Worm (Caenorhabditis elegans) whole organism, young adult: ENCODE data around the gene spp-27.
A peak's percentile ranks its signal among the peaks of the same experiment; 100 is the strongest.

Source experiments
- B0035.1 ChIP-seq: sonication (generic microtip); optimal IDR thresholded peaks from 2 replicates; lab custom pipeline; 2016; ENCODE audit warnings: missing genetic modification characterization, mild to moderate bottlenecking, missing compliant biosample characterization, missing genotype, missing genetic modification reagents
- B0336.3 ChIP-seq: fragments of 200-800 bp; sonication (Bioruptor generic); IDR thresholded peaks from 2 replicates; pipeline ENCODE4 v1.3.6; 2022; ENCODE audit warnings: missing genetic modification characterization, missing compliant biosample characterization
- C17E4.6 ChIP-seq: fragments of 200-800 bp; sonication (Bioruptor generic); IDR thresholded peaks from 2 replicates; pipeline ENCODE4 v1.3.6; 2022; ENCODE audit warnings: missing genetic modification reagents, missing genetic modification characterization, missing compliant biosample characterization
- F22D6.2 ChIP-seq: sonication (generic microtip); optimal IDR thresholded peaks from 2 replicates; lab custom pipeline; 2016; ENCODE audit warnings: mild to moderate bottlenecking, missing genetic modification characterization, missing compliant biosample characterization
- F37B4.10 ChIP-seq: fragments of 200-800 bp; sonication (Bioruptor generic); IDR thresholded peaks from 2 replicates; pipeline ENCODE4 v1.3.6; 2022; ENCODE audit warnings: missing genetic modification characterization, missing compliant biosample characterization
- F39B2.1 ChIP-seq: fragments of 200-800 bp; sonication (Bioruptor generic); IDR thresholded peaks from 2 replicates; pipeline ENCODE4 v1.3.6; 2022; ENCODE audit warnings: missing genetic modification reagents, missing genetic modification characterization, missing compliant biosample characterization
- F52B5.7 ChIP-seq: sonication (generic microtip); optimal IDR thresholded peaks from 2 replicates; lab custom pipeline; 2016; ENCODE audit warnings: mild to moderate bottlenecking, missing genetic modification characterization, missing compliant biosample characterization
- K12H6.12 ChIP-seq: fragments of 200-800 bp; sonication (Bioruptor generic); optimal IDR thresholded peaks from 2 replicates; lab custom pipeline; 2018; ENCODE audit warnings: mild to moderate bottlenecking, missing genetic modification characterization, missing compliant biosample characterization
- T07F8.4 ChIP-seq: sonication (generic microtip); optimal IDR thresholded peaks from 2 replicates; lab custom pipeline; 2016; ENCODE audit warnings: mild to moderate bottlenecking, missing genetic modification characterization, moderate library complexity, missing compliant biosample characterization
- Y53F4B.3 ChIP-seq: fragments of 200-800 bp; sonication (Bioruptor generic); IDR thresholded peaks from 2 replicates; pipeline ENCODE4 v1.3.6; 2022; ENCODE audit warnings: missing genetic modification reagents, missing genetic modification characterization, missing compliant biosample characterization
- Y53G8AR.9 ChIP-seq: fragments of 200-800 bp; sonication (Bioruptor generic); conservative IDR thresholded peaks from 2 replicates; pipeline ENCODE4 v1.3.6; 2022; ENCODE audit warnings: missing genetic modification reagents, missing genetic modification characterization, missing compliant biosample characterization
- Y95B8A.8 ChIP-seq: fragments of 200-800 bp; sonication (Bioruptor generic); IDR thresholded peaks from 2 replicates; pipeline ENCODE4 v1.3.6; 2022; ENCODE audit warnings: missing genetic modification reagents, missing genetic modification characterization, missing compliant biosample characterization
- aptf-2 ChIP-seq: fragments of 200-800 bp; sonication (Bioruptor generic); conservative IDR thresholded peaks from 2 replicates; pipeline ENCODE4 v1.3.6; 2022; ENCODE audit warnings: missing genetic modification reagents, missing genetic modification characterization, missing compliant biosample characterization
- atf-7 ChIP-seq: sonication (generic microtip); optimal IDR thresholded peaks from 2 replicates; lab custom pipeline; 2017; ENCODE audit warnings: mild to moderate bottlenecking, missing genetic modification characterization, missing compliant biosample characterization
- attf-3 ChIP-seq: fragments of 200-800 bp; sonication (Bioruptor generic); conservative IDR thresholded peaks from 2 replicates; pipeline ENCODE4 v1.3.6; 2022; ENCODE audit warnings: missing genetic modification reagents, missing genetic modification characterization, missing compliant biosample characterization
- cebp-1 ChIP-seq, 2 experiments: fragments of 200-800 bp in 1 of 2; sonication (Bioruptor generic) in 1 of 2; sonication (generic microtip) in 1 of 2; IDR thresholded peaks in 1 of 2; optimal IDR thresholded peaks in 1 of 2; 2 replicates each; pipeline versions ENCODE4 v1.3.6 to Lab custom; 2017 to 2022; ENCODE audit warnings: missing compliant biosample characterization in 2 of 2, missing genetic modification characterization in 2 of 2, mild to moderate bottlenecking in 1 of 2, missing genetic modification reagents in 1 of 2, moderate library complexity in 1 of 2
- cebp-2 ChIP-seq: fragments of 200-800 bp; sonication (Bioruptor generic); IDR thresholded peaks from 2 replicates; pipeline ENCODE4 v1.3.6; 2022; ENCODE audit warnings: missing genetic modification characterization, missing compliant biosample characterization
- ceh-27 ChIP-seq: fragments of 200-800 bp; sonication (Bioruptor generic); optimal IDR thresholded peaks from 2 replicates; lab custom pipeline; 2018; ENCODE audit warnings: mild to moderate bottlenecking, missing genetic modification characterization, moderate library complexity, missing compliant biosample characterization
- ceh-79 ChIP-seq: sonication (generic microtip); optimal IDR thresholded peaks from 2 replicates; lab custom pipeline; 2017; ENCODE audit warnings: mild to moderate bottlenecking, missing genetic modification characterization, missing compliant biosample characterization
- ceh-91 ChIP-seq: fragments of 200-800 bp; sonication (Bioruptor generic); IDR thresholded peaks from 2 replicates; pipeline ENCODE4 v1.3.6; 2022; ENCODE audit warnings: missing genetic modification reagents, missing genetic modification characterization, missing compliant biosample characterization
- chd-7 ChIP-seq: sonication (generic microtip); optimal IDR thresholded peaks from 2 replicates; lab custom pipeline; 2016; ENCODE audit warnings: mild to moderate bottlenecking, missing genetic modification characterization, moderate library complexity, missing compliant biosample characterization
- die-1 ChIP-seq: sonication (generic microtip); optimal IDR thresholded peaks from 2 replicates; lab custom pipeline; 2016; ENCODE audit warnings: missing genotype, mild to moderate bottlenecking, missing genetic modification characterization, missing compliant biosample characterization
- dpl-1 ChIP-seq: fragments of 150-350 bp; optimal IDR thresholded peaks from 2 replicates; lab custom pipeline; 2014; ENCODE audit warnings: missing biosample characterization, missing genetic modification reagents, missing genetic modification characterization
- egl-18 ChIP-seq: fragments of 200-800 bp; sonication (Bioruptor generic); IDR thresholded peaks from 2 replicates; pipeline ENCODE4 v1.3.6; 2022; ENCODE audit warnings: missing genetic modification reagents, missing genetic modification characterization, missing compliant biosample characterization
- hlh-12 ChIP-seq: sonication (generic microtip); optimal IDR thresholded peaks from 2 replicates; lab custom pipeline; 2016; ENCODE audit warnings: missing genetic modification characterization, missing compliant biosample characterization
- hrde-1 ChIP-seq: sonication (generic microtip); optimal IDR thresholded peaks from 2 replicates; lab custom pipeline; 2016; ENCODE audit warnings: missing genetic modification characterization, mild to moderate bottlenecking, missing compliant biosample characterization, moderate library complexity, missing genotype, missing genetic modification reagents, borderline replicate concordance
- lag-1 ChIP-seq: fragments of 200-800 bp; sonication (Bioruptor generic); IDR thresholded peaks from 2 replicates; pipeline ENCODE4 v1.3.6; 2022; ENCODE audit warnings: missing genetic modification reagents, missing genetic modification characterization, missing compliant biosample characterization
- let-607 ChIP-seq, 2 experiments: fragments of 200-800 bp in 1 of 2; sonication (Bioruptor generic) in 1 of 2; sonication (generic microtip) in 1 of 2; optimal IDR thresholded peaks; 2 replicates each; lab custom pipeline; 2016 to 2018; ENCODE audit warnings: mild to moderate bottlenecking in 2 of 2, missing compliant biosample characterization in 2 of 2, missing genetic modification characterization in 2 of 2, moderate library complexity in 2 of 2, missing genotype in 1 of 2
- lin-26 ChIP-seq: fragments of 200-800 bp; sonication (Bioruptor generic); IDR thresholded peaks from 2 replicates; pipeline ENCODE4 v1.3.6; 2022; ENCODE audit warnings: missing genetic modification reagents, missing genetic modification characterization, missing compliant biosample characterization
- lin-40 ChIP-seq: sonication (generic microtip); optimal IDR thresholded peaks from 2 replicates; lab custom pipeline; 2016; ENCODE audit warnings: missing genetic modification characterization, mild to moderate bottlenecking, missing compliant biosample characterization, missing genotype, missing genetic modification reagents
- lin-54 ChIP-seq: fragments of 200-800 bp; sonication (Bioruptor generic); optimal IDR thresholded peaks from 2 replicates; lab custom pipeline; 2018; ENCODE audit warnings: mild to moderate bottlenecking, missing genetic modification characterization, missing compliant biosample characterization
- lir-1 ChIP-seq: fragments of 200-800 bp; sonication (Bioruptor generic); conservative IDR thresholded peaks from 2 replicates; pipeline ENCODE4 v1.3.6; 2022; ENCODE audit warnings: missing genetic modification reagents, missing genetic modification characterization, missing compliant biosample characterization
- mes-4 ChIP-seq: sonication (generic microtip); optimal IDR thresholded peaks from 2 replicates; lab custom pipeline; 2016; ENCODE audit warnings: missing genotype, missing genetic modification characterization, missing compliant biosample characterization
- nfya-1 ChIP-seq: sonication (generic microtip); optimal IDR thresholded peaks from 2 replicates; lab custom pipeline; 2017; ENCODE audit warnings: antibody characterized with exemption, missing compliant biosample characterization, missing genetic modification characterization, borderline replicate concordance; ENCODE audit not compliant: insufficient read depth
- nhr-120 ChIP-seq: fragments of 200-800 bp; sonication (Bioruptor generic); IDR thresholded peaks from 2 replicates; pipeline ENCODE4 v1.3.6; 2022; ENCODE audit warnings: missing genetic modification characterization, missing compliant biosample characterization
- nhr-27 ChIP-seq: fragments of 200-800 bp; sonication (Bioruptor generic); optimal IDR thresholded peaks from 2 replicates; lab custom pipeline; 2018; ENCODE audit warnings: mild to moderate bottlenecking, missing genetic modification characterization, moderate library complexity, missing compliant biosample characterization
- repo-1 ChIP-seq: sonication (generic microtip); optimal IDR thresholded peaks from 2 replicates; lab custom pipeline; 2017; ENCODE audit warnings: mild to moderate bottlenecking, missing genetic modification characterization, missing compliant biosample characterization
- sdz-38 ChIP-seq: sonication (generic microtip); optimal IDR thresholded peaks from 2 replicates; lab custom pipeline; 2016; ENCODE audit warnings: missing genotype, missing genetic modification characterization, missing compliant biosample characterization
- sea-2 ChIP-seq: fragments of 200-800 bp; sonication (Bioruptor generic); IDR thresholded peaks from 2 replicates; pipeline ENCODE4 v1.3.6; 2022; ENCODE audit warnings: missing genetic modification characterization, missing compliant biosample characterization
- snpc-1.3 ChIP-seq: sonication (generic microtip); optimal IDR thresholded peaks from 2 replicates; lab custom pipeline; 2017; ENCODE audit warnings: missing genetic modification characterization, mild to moderate bottlenecking, missing compliant biosample characterization, antibody characterized with exemption, moderate library complexity, missing genotype, missing genetic modification reagents; ENCODE audit not compliant: insufficient read depth
- snpc-3.4 ChIP-seq: sonication (generic microtip); optimal IDR thresholded peaks from 2 replicates; lab custom pipeline; 2017; ENCODE audit warnings: missing genetic modification characterization, mild to moderate bottlenecking, missing compliant biosample characterization, antibody characterized with exemption, moderate library complexity, missing genotype, missing genetic modification reagents
- unc-130 ChIP-seq: sonication (generic microtip); optimal IDR thresholded peaks from 2 replicates; lab custom pipeline; 2016; ENCODE audit warnings: missing genetic modification reagents, missing genetic modification characterization, missing compliant biosample characterization
- unc-62 ChIP-seq: fragments of 150-350 bp; optimal IDR thresholded peaks from 2 replicates; lab custom pipeline; 2014; ENCODE audit warnings: missing biosample characterization, missing genetic modification reagents, missing genetic modification characterization
- zim-3 ChIP-seq: sonication (generic microtip); optimal IDR thresholded peaks from 2 replicates; lab custom pipeline; 2017; ENCODE audit warnings: mild to moderate bottlenecking, missing genetic modification characterization, moderate library complexity, missing compliant biosample characterization
- ztf-22 ChIP-seq: fragments of 200-800 bp; sonication (Bioruptor generic); optimal IDR thresholded peaks from 2 replicates; lab custom pipeline; 2018; ENCODE audit warnings: mild to moderate bottlenecking, missing genetic modification characterization, moderate library complexity, missing compliant biosample characterization
- ztf-25 ChIP-seq: fragments of 200-800 bp; sonication (Bioruptor generic); IDR thresholded peaks from 2 replicates; pipeline ENCODE4 v1.3.6; 2022; ENCODE audit warnings: missing genetic modification reagents, missing genetic modification characterization, missing compliant biosample characterization
- ztf-26 ChIP-seq: sonication (generic microtip); optimal IDR thresholded peaks from 2 replicates; lab custom pipeline; 2017; ENCODE audit warnings: missing genetic modification characterization, missing compliant biosample characterization
- ztf-6 ChIP-seq: fragments of 200-800 bp; sonication (Bioruptor generic); IDR thresholded peaks from 2 replicates; pipeline ENCODE4 v1.3.6; 2022; ENCODE audit warnings: missing genetic modification reagents, missing genetic modification characterization, missing compliant biosample characterization

Gene spp-27

ce11 chrV:6514887-6515324, 42.0 kb downstream of the spp-27 start, which contains the start of gene dpy-11 (continued):
- TF ChIP-seq sdz-38 (tag; lab: Kevin White, UChicago) = no peak
- no peak for TF ChIP-seq F22D6.2 (tag; lab: Kevin White, UChicago)
- TF ChIP-seq aptf-2 (GFP tag; lab: Robert Waterston, UW) = no peak
- TF ChIP-seq die-1 (tag; lab: Kevin White, UChicago) = peak; percentile 41
- no peak for TF ChIP-seq zim-3 (tag; lab: Kevin White, UChicago)
- no peak for TF ChIP-seq attf-3 (GFP tag; lab: Robert Waterston, UW)
- TF ChIP-seq nfya-1 (tag; lab: Kevin White, UChicago) = no peak
- TF ChIP-seq hrde-1 (tag; lab: Kevin White, UChicago) = peak; percentile 20
- no peak for TF ChIP-seq ztf-25 (GFP tag; lab: Robert Waterston, UW)
- TF ChIP-seq nhr-27 (tag; lab: Kevin White, UChicago) = no peak
- no peak for TF ChIP-seq dpl-1 (GFP tag; lab: Kevin White, UChicago)
- TF ChIP-seq B0336.3 = peak; percentile 92
- no peak for TF ChIP-seq lir-1 (GFP tag; lab: Robert Waterston, UW)
- TF ChIP-seq mes-4 = no peak
- no peak for TF ChIP-seq snpc-3.4
- peak; percentile 33 for TF ChIP-seq lin-40 (tag; lab: Kevin White, UChicago)
- TF ChIP-seq unc-62 = no peak
- no peak for TF ChIP-seq ceh-91 (GFP tag; lab: Robert Waterston, UW)
- TF ChIP-seq let-607 (tag; optimal IDR thresholded peaks at IDR 0.05; lab: Kevin White, UChicago) = peak in 1 of 2 experiments; percentile 1
- TF ChIP-seq F39B2.1 (GFP tag; lab: Robert Waterston, UW) = 0 out of 2 replicates have a peak, but pooled peaks have one; percentile 53
- no peak for TF ChIP-seq lag-1
- no peak for TF ChIP-seq ztf-6 (GFP tag; lab: Robert Waterston, UW)
- TF ChIP-seq lin-54 (GFP tag; lab: Kevin White, UChicago) = peak; percentile 28
- no peak for TF ChIP-seq K12H6.12 (tag; lab: Kevin White, UChicago)
- TF ChIP-seq egl-18 (GFP tag; lab: Robert Waterston, UW) = no peak
- TF ChIP-seq sea-2 (GFP tag; lab: Robert Waterston, UW) = no peak
- TF ChIP-seq unc-130 = peak; percentile 47
- TF ChIP-seq cebp-2 (GFP tag; lab: Robert Waterston, UW) = peak; percentile 78; the same call in 1 of the 2 replicates
- TF ChIP-seq lin-26 (GFP tag; lab: Robert Waterston, UW) = peak; percentile 27; the same call in 1 of the 2 replicates
- TF ChIP-seq T07F8.4 (tag; lab: Kevin White, UChicago) = no peak
- TF ChIP-seq chd-7 = peak; percentile 35
- TF ChIP-seq Y53F4B.3 (GFP tag; lab: Robert Waterston, UW) = no peak
- no peak for TF ChIP-seq nhr-120
- TF ChIP-seq ceh-27 (GFP tag; lab: Kevin White, UChicago) = no peak
- TF ChIP-seq snpc-1.3 = no peak
- TF ChIP-seq hlh-12 = no peak
- TF ChIP-seq ztf-26 (tag; lab: Kevin White, UChicago) = peak; percentile 58
- TF ChIP-seq cebp-1 (GFP tag; IDR thresholded peaks at IDR 0.05; lab: Robert Waterston, UW) = no peak
- peak; percentile 72 for TF ChIP-seq cebp-1 (tag; optimal IDR thresholded peaks at IDR 0.05; lab: Kevin White, UChicago)
- TF ChIP-seq Y53G8AR.9 (GFP tag; lab: Robert Waterston, UW) = peak; percentile 72
- TF ChIP-seq B0035.1 (tag; lab: Kevin White, UChicago) = no peak
- TF ChIP-seq Y95B8A.8 (GFP tag; lab: Robert Waterston, UW) = no peak
- TF ChIP-seq repo-1 = peak; percentile 93
- peak; percentile 74 for TF ChIP-seq F52B5.7
- TF ChIP-seq ceh-79 (tag; lab: Kevin White, UChicago) = no peak
- TF ChIP-seq C17E4.6 (GFP tag; lab: Robert Waterston, UW) = no peak
- TF ChIP-seq atf-7 (tag; lab: Kevin White, UChicago) = peak; percentile 55
- TF ChIP-seq F37B4.10 = 0 out of 2 replicates have a peak, but pooled peaks have one; percentile 6
- TF ChIP-seq ztf-22 = peak; percentile 19
